Fruit fly (Drosophila melanogaster) whole organism, embryonic: ENCODE results near the gene mRpL46.

Experiments used
- Ada2b ChIP-seq: fragments of 200-800 bp; sonication (Bioruptor generic); IDR thresholded peaks from 2 replicates; pipeline ENCODE4 v1.3.6; 2022; ENCODE audit warnings: missing biosample characterization, missing genetic modification characterization
- Blimp-1 ChIP-seq: fragments of 200-800 bp; sonication (Bioruptor generic); optimal IDR thresholded peaks from 3 replicates; lab custom pipeline; 2018; ENCODE audit warnings: missing biosample characterization, missing genetic modification characterization, mild to moderate bottlenecking, moderate library complexity, missing genetic modification reagents
- CG10147 ChIP-seq: fragments of 200-800 bp; sonication (Bioruptor generic); optimal IDR thresholded peaks from 2 replicates; lab custom pipeline; 2019; ENCODE audit warnings: missing biosample characterization, mild to moderate bottlenecking, missing genetic modification characterization, moderate library complexity
- CG10565 ChIP-seq: fragments of 200-800 bp; sonication (Bioruptor generic); optimal IDR thresholded peaks from 3 replicates; lab custom pipeline; 2016; ENCODE audit warnings: missing biosample characterization, mild to moderate bottlenecking, missing genetic modification characterization
- CG10979 ChIP-seq: fragments of 200-800 bp; sonication (Bioruptor generic); optimal IDR thresholded peaks from 2 replicates; lab custom pipeline; 2018; ENCODE audit warnings: missing biosample characterization, mild to moderate bottlenecking, missing genetic modification characterization, moderate library complexity
- CG11723 ChIP-seq: fragments of 200-800 bp; sonication (Bioruptor generic); optimal IDR thresholded peaks from 2 replicates; lab custom pipeline; 2017; ENCODE audit warnings: missing biosample characterization, mild to moderate bottlenecking, missing genetic modification characterization
- CG12071 ChIP-seq: fragments of 200-800 bp; sonication (Bioruptor generic); optimal IDR thresholded peaks from 3 replicates; lab custom pipeline; 2018; ENCODE audit warnings: missing biosample characterization, mild to moderate bottlenecking, missing genetic modification characterization
- CG12769 ChIP-seq: fragments of 200-800 bp; sonication (Bioruptor generic); optimal IDR thresholded peaks from 2 replicates; lab custom pipeline; 2019; ENCODE audit warnings: missing biosample characterization, mild to moderate bottlenecking, missing genetic modification characterization, moderate library complexity
- CG13894 ChIP-seq: fragments of 200-800 bp; sonication (Bioruptor generic); optimal IDR thresholded peaks from 3 replicates; lab custom pipeline; 2018; ENCODE audit warnings: missing biosample characterization, mild to moderate bottlenecking, missing genetic modification characterization, moderate library complexity
- CG16813 ChIP-seq: fragments of 200-800 bp; sonication (Bioruptor generic); IDR thresholded peaks from 3 replicates; pipeline ENCODE4 v1.3.6; 2022; ENCODE audit warnings: missing biosample characterization, missing genetic modification characterization; ENCODE audit not compliant: partially characterized antibody
- CG17385 ChIP-seq: fragments of 200-800 bp; sonication (Bioruptor generic); optimal IDR thresholded peaks from 3 replicates; lab custom pipeline; 2018; ENCODE audit warnings: missing biosample characterization, mild to moderate bottlenecking, missing genetic modification characterization
- CG31224 ChIP-seq: fragments of 200-800 bp; sonication (Bioruptor generic); IDR thresholded peaks from 2 replicates; pipeline ENCODE4 v1.3.6; 2022; ENCODE audit warnings: missing biosample characterization, missing genetic modification characterization
- CG34224 ChIP-seq: fragments of 200-800 bp; sonication (Bioruptor generic); IDR thresholded peaks from 3 replicates; pipeline ENCODE4 v1.3.6; 2022; ENCODE audit warnings: missing biosample characterization, missing genetic modification characterization; ENCODE audit not compliant: partially characterized antibody
- CG34376 ChIP-seq: fragments of 200-800 bp; sonication (Bioruptor generic); optimal IDR thresholded peaks from 2 replicates; lab custom pipeline; 2018; ENCODE audit warnings: missing biosample characterization, mild to moderate bottlenecking, missing genetic modification characterization
- CG43689 ChIP-seq: fragments of 200-800 bp; sonication (Bioruptor generic); IDR thresholded peaks from 2 replicates; pipeline ENCODE4 v1.3.6; 2022; ENCODE audit warnings: missing biosample characterization, missing genetic modification characterization
- CG4424 ChIP-seq: fragments of 200-800 bp; sonication (Bioruptor generic); optimal IDR thresholded peaks from 3 replicates; lab custom pipeline; 2016; ENCODE audit warnings: missing biosample characterization, missing genetic modification characterization
- CG5953 ChIP-seq: fragments of 200-800 bp; sonication (Bioruptor generic); IDR thresholded peaks from 2 replicates; pipeline ENCODE4 v1.3.6; 2022; ENCODE audit warnings: missing biosample characterization, missing genetic modification characterization
- CG7357 ChIP-seq: fragments of 200-800 bp; sonication (Bioruptor generic); IDR thresholded peaks from 3 replicates; pipeline ENCODE4 v1.3.6; 2022; ENCODE audit warnings: missing biosample characterization, missing genetic modification characterization
- CG9215 ChIP-seq: fragments of 200-800 bp; sonication (Bioruptor generic); IDR thresholded peaks from 2 replicates; pipeline ENCODE4 v1.3.6; 2022; ENCODE audit warnings: missing biosample characterization, missing genetic modification characterization
- CG9932 ChIP-seq: fragments of 200-800 bp; sonication (Bioruptor generic); IDR thresholded peaks from 2 replicates; pipeline ENCODE4 v1.3.6; 2022; ENCODE audit warnings: missing biosample characterization, missing genetic modification characterization
- CkIIα-i1 ChIP-seq: fragments of 200-800 bp; sonication (Bioruptor generic); IDR thresholded peaks from 2 replicates; pipeline ENCODE4 v1.3.6; 2022; ENCODE audit warnings: missing biosample characterization, missing genetic modification characterization
- Dbx ChIP-seq: fragments of 200-800 bp; sonication (Bioruptor generic); IDR thresholded peaks from 3 replicates; pipeline ENCODE4 v1.3.6; 2022; ENCODE audit warnings: missing biosample characterization, missing genetic modification characterization
- Dip3 ChIP-seq: fragments of 200-800 bp; sonication (Bioruptor generic); optimal IDR thresholded peaks from 3 replicates; lab custom pipeline; 2016; ENCODE audit warnings: missing biosample characterization, missing genetic modification characterization
- Doc3 ChIP-seq: fragments of 200-800 bp; sonication (Bioruptor generic); IDR thresholded peaks from 3 replicates; pipeline ENCODE4 v1.3.6; 2022; ENCODE audit warnings: missing biosample characterization, missing genetic modification characterization; ENCODE audit not compliant: partially characterized antibody
- Drgx ChIP-seq: fragments of 200-800 bp; sonication (Bioruptor generic); IDR thresholded peaks from 2 replicates; pipeline ENCODE4 v1.3.6; 2022; ENCODE audit warnings: missing biosample characterization, missing genetic modification characterization
- Ets65A ChIP-seq: fragments of 200-800 bp; sonication (Bioruptor generic); peaks from one replicate; lab custom pipeline; 2016; ENCODE audit warnings: missing biosample characterization, missing genetic modification characterization
- HLH3B ChIP-seq: fragments of 200-800 bp; sonication (Bioruptor generic); IDR thresholded peaks from 2 replicates; pipeline ENCODE4 v1.3.6; 2022; ENCODE audit warnings: missing biosample characterization, missing genetic modification characterization
- Hey ChIP-seq: fragments of 200-800 bp; sonication (Bioruptor generic); optimal IDR thresholded peaks from 3 replicates; lab custom pipeline; 2018; ENCODE audit warnings: missing biosample characterization, mild to moderate bottlenecking, missing genetic modification characterization
- MBD-R2 ChIP-seq: fragments of 200-800 bp; sonication (Bioruptor generic); IDR thresholded peaks from 2 replicates; pipeline ENCODE4 v1.3.6; 2022; ENCODE audit warnings: missing biosample characterization, missing genetic modification characterization
- Med ChIP-seq: fragments of 200-800 bp; sonication (Bioruptor generic); peaks from one replicate; lab custom pipeline; 2016; ENCODE audit warnings: missing biosample characterization, missing genetic modification characterization, mild to moderate bottlenecking, inconsistent platforms, moderate library complexity
- NC2α ChIP-seq: fragments of 200-800 bp; sonication (Bioruptor generic); optimal IDR thresholded peaks from 2 replicates; lab custom pipeline; 2016; ENCODE audit warnings: missing biosample characterization, missing genetic modification characterization
- NFAT ChIP-seq: fragments of 200-800 bp; sonication (Bioruptor generic); IDR thresholded peaks from 2 replicates; pipeline ENCODE4 v1.3.6; 2022; ENCODE audit warnings: missing biosample characterization, missing genetic modification characterization
- Oli ChIP-seq: fragments of 200-800 bp; sonication (Bioruptor generic); optimal IDR thresholded peaks from 2 replicates; lab custom pipeline; 2018; ENCODE audit warnings: missing biosample characterization, mild to moderate bottlenecking, missing genetic modification characterization, moderate library complexity
- abd-A ChIP-seq: fragments of 200-800 bp; sonication (Bioruptor generic); optimal IDR thresholded peaks from 3 replicates; lab custom pipeline; 2019; ENCODE audit warnings: missing biosample characterization, mild to moderate bottlenecking, missing genetic modification characterization, moderate library complexity
- al ChIP-seq: fragments of 200-800 bp; sonication (Bioruptor generic); IDR thresholded peaks from 2 replicates; pipeline ENCODE4 v1.3.6; 2022; ENCODE audit warnings: missing biosample characterization, missing genetic modification characterization
- ase ChIP-seq: fragments of 200-800 bp; sonication (Bioruptor generic); IDR thresholded peaks from 3 replicates; pipeline ENCODE4 v1.3.6; 2022; ENCODE audit warnings: missing biosample characterization, missing genetic modification characterization
- chinmo ChIP-seq: fragments of 200-800 bp; sonication (Bioruptor generic); IDR thresholded peaks from 4 replicates; pipeline ENCODE4 v1.3.6; 2022; ENCODE audit warnings: missing biosample characterization, missing genetic modification characterization; ENCODE audit not compliant: partially characterized antibody
- cwo ChIP-seq: fragments of 200-800 bp; sonication (Bioruptor generic); optimal IDR thresholded peaks from 3 replicates; lab custom pipeline; 2017; ENCODE audit warnings: missing biosample characterization, missing genetic modification characterization, mild to moderate bottlenecking, moderate library complexity, missing genetic modification reagents
- danr ChIP-seq: fragments of 200-800 bp; sonication (Bioruptor generic); IDR thresholded peaks from 2 replicates; pipeline ENCODE4 v1.3.6; 2022; ENCODE audit warnings: missing biosample characterization, missing genetic modification characterization
- ems ChIP-seq: fragments of 200-800 bp; sonication (Bioruptor generic); optimal IDR thresholded peaks from 3 replicates; lab custom pipeline; 2016; ENCODE audit warnings: missing biosample characterization, missing genetic modification characterization
- h ChIP-seq: fragments of >200 bp; optimal IDR thresholded peaks from 2 replicates; lab custom pipeline; 2017
- hb ChIP-seq: fragments of 200-800 bp; sonication (Bioruptor generic); IDR thresholded peaks from 3 replicates; pipeline ENCODE4 v1.3.6; 2022; ENCODE audit warnings: missing biosample characterization, missing genetic modification characterization; ENCODE audit not compliant: partially characterized antibody
- kay ChIP-seq: fragments of 200-800 bp; sonication (Bioruptor generic); optimal IDR thresholded peaks from 2 replicates; lab custom pipeline; 2016; ENCODE audit warnings: missing biosample characterization, missing genetic modification characterization
- lab ChIP-seq: fragments of 200-800 bp; sonication (Bioruptor generic); optimal IDR thresholded peaks from 3 replicates; lab custom pipeline; 2017; ENCODE audit warnings: missing biosample characterization, missing genetic modification characterization, mild to moderate bottlenecking, moderate library complexity, missing genetic modification reagents
- nom ChIP-seq: fragments of 200-800 bp; sonication (Bioruptor generic); optimal IDR thresholded peaks from 2 replicates; lab custom pipeline; 2017; ENCODE audit warnings: missing biosample characterization, missing genetic modification characterization, mild to moderate bottlenecking, moderate library complexity, missing genetic modification reagents
- peb ChIP-seq: fragments of 200-800 bp; sonication (Bioruptor generic); IDR thresholded peaks from 2 replicates; pipeline ENCODE4 v1.3.6; 2022; ENCODE audit warnings: missing biosample characterization, missing genetic modification characterization
- rib ChIP-seq: fragments of 200-800 bp; sonication (Bioruptor generic); IDR thresholded peaks from 2 replicates; pipeline ENCODE4 v1.3.6; 2022; ENCODE audit warnings: missing biosample characterization, missing genetic modification characterization
- ro ChIP-seq: fragments of 200-800 bp; sonication (Bioruptor generic); IDR thresholded peaks from 2 replicates; pipeline ENCODE4 v1.3.6; 2022; ENCODE audit warnings: missing biosample characterization, missing genetic modification characterization
- sd ChIP-seq: fragments of 200-800 bp; sonication (Bioruptor generic); optimal IDR thresholded peaks from 3 replicates; lab custom pipeline; 2018; ENCODE audit warnings: missing biosample characterization, mild to moderate bottlenecking, missing genetic modification characterization, moderate library complexity
- stc ChIP-seq: fragments of 200-800 bp; sonication (Bioruptor generic); IDR thresholded peaks from 2 replicates; pipeline ENCODE4 v1.3.6; 2022; ENCODE audit warnings: missing biosample characterization, missing genetic modification characterization
- stwl ChIP-seq: fragments of 200-800 bp; sonication (Bioruptor generic); optimal IDR thresholded peaks from 3 replicates; lab custom pipeline; 2018; ENCODE audit warnings: missing biosample characterization, mild to moderate bottlenecking, missing genetic modification characterization, moderate library complexity
- usp ChIP-seq: fragments of >200 bp; optimal IDR thresholded peaks from 2 replicates; lab custom pipeline; 2017; ENCODE audit warnings: missing biosample characterization, missing genetic modification characterization
- wor ChIP-seq: fragments of 200-800 bp; sonication (Bioruptor generic); IDR thresholded peaks from 2 replicates; pipeline ENCODE4 v1.3.6; 2022; ENCODE audit warnings: missing biosample characterization, missing genetic modification characterization

mRpL46 gene

DNA sequence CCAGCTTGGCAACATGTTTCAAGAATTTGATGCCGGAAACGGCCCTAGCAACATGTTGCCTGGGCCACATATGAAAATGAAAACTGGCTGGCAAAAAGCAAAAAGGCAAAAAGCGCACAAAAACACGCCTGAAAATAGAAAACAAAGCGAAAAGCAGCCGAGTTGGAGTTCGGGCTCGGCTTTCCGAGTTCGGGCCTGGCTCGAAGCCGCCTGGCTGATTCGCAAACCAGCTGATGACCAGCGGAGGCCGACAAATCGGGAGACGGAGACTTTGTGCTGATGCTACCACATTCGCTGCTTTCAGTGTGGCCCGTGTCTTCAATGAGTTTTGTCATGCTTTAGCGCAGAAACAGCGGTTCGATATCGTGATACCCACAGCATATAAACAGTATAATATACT lies 33.0 kb downstream of the mRpL46 start, which contains the start of gene GV1 (continued):
- no peak for TF ChIP-seq kay (GFP tag; lab: Kevin White, UChicago)
- TF ChIP-seq usp (GFP tag; lab: Kevin White, UChicago): no peak
- TF ChIP-seq h (lab: Kevin White, UChicago): no peak
- TF ChIP-seq Ets65A: peak; percentile 80
- peak; percentile 62 for TF ChIP-seq Drgx (GFP tag; lab: Robert Waterston, UW)
- no peak for TF ChIP-seq CG9215 (GFP tag; lab: Robert Waterston, UW)
- no peak for TF ChIP-seq NFAT (GFP tag; lab: Robert Waterston, UW)
- TF ChIP-seq CG12769 (tag; lab: Kevin White, UChicago): peak; percentile 66
- peak; percentile 59 for TF ChIP-seq Med (GFP tag; lab: Kevin White, UChicago)
- no peak for TF ChIP-seq al
- TF ChIP-seq Hey: no peak
- TF ChIP-seq CG5953 (GFP tag; lab: Robert Waterston, UW): no peak
- no peak for TF ChIP-seq CG10147 (GFP tag; lab: Kevin White, UChicago)
- no peak for TF ChIP-seq CG43689
- no peak for TF ChIP-seq ase (GFP tag; lab: Robert Waterston, UW)
- no peak for TF ChIP-seq Dip3 (GFP tag; lab: Kevin White, UChicago)
- no peak for TF ChIP-seq HLH3B
- peak; percentile 3 for TF ChIP-seq CG34376 (GFP tag; lab: Kevin White, UChicago)
- TF ChIP-seq CG4424 (GFP tag; lab: Kevin White, UChicago): no peak
- peak; percentile 9 for TF ChIP-seq lab
- TF ChIP-seq ems (GFP tag; lab: Kevin White, UChicago): no peak
- no peak for TF ChIP-seq Dbx (GFP tag; lab: Robert Waterston, UW)
- no peak for TF ChIP-seq CG16813
- TF ChIP-seq CG34224: no peak
- TF ChIP-seq CG7357 (GFP tag; lab: Robert Waterston, UW): no peak
- no peak for TF ChIP-seq stwl (tag; lab: Kevin White, UChicago)
- TF ChIP-seq Ada2b (GFP tag; lab: Robert Waterston, UW): no peak
- TF ChIP-seq hb (GFP tag; lab: Robert Waterston, UW): no peak
- peak; percentile 52; the same call in 1 of the 2 replicates for TF ChIP-seq rib (GFP tag; lab: Robert Waterston, UW)
- no peak for TF ChIP-seq CG31224 (GFP tag; lab: Robert Waterston, UW)
- TF ChIP-seq CG11723 (GFP tag; lab: Kevin White, UChicago): no peak
- no peak for TF ChIP-seq NC2α
- TF ChIP-seq CG9932 (GFP tag; lab: Robert Waterston, UW): no peak
- TF ChIP-seq CG10565 (GFP tag; lab: Kevin White, UChicago): no peak
- peak; percentile 98 for TF ChIP-seq nom (GFP tag; lab: Kevin White, UChicago)
- TF ChIP-seq MBD-R2 (GFP tag; lab: Robert Waterston, UW): no peak
- TF ChIP-seq, all 482 proteins: peak for 19

DNA sequence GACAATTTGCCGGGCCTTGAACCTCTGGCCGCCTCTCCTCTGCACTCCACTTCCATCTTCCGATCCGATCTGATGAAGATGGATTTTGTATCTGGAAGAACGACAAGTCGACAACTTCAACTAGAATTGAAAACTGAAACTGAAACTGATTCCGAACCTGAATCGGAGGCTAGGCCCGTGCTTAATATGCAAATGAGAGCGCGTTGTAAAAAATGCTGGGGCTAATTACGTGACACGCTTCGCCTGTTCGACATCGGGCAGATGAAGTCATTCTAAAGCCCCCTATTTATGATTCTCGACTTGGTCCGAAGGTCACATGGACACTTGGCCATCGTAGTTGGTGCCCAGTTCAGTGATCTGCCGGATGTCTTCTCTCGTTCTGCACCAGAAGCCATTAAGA lies 39.4 kb downstream of the mRpL46 start:
- TF ChIP-seq CG16813 (no peak), ro (GFP tag; lab: Robert Waterston, UW) (no peak), wor (no peak), CG17385 (GFP tag; lab: Kevin White, UChicago) (no peak), CG12071 (GFP tag; lab: Kevin White, UChicago) (no peak), danr (no peak), abd-A (peak; percentile 50), Blimp-1 (peak; percentile 1), CG10979 (tag; lab: Kevin White, UChicago) (no peak), Doc3 (GFP tag; lab: Robert Waterston, UW) (no peak), Oli (tag; lab: Kevin White, UChicago) (no peak), stc (GFP tag; lab: Robert Waterston, UW) (no peak), sd (tag; lab: Kevin White, UChicago) (peak; percentile 16), cwo (GFP tag; lab: Kevin White, UChicago) (peak; percentile 3), CkIIα-i1 (GFP tag; lab: Robert Waterston, UW) (no peak), CG13894 (tag; lab: Kevin White, UChicago) (peak; percentile 52), chinmo (peak; percentile 82; the same call in 3 of the 4 replicates), peb (GFP tag; lab: Robert Waterston, UW) (no peak), h (lab: Kevin White, UChicago) (no peak)
